Fruit fly (Drosophila melanogaster) whole organism, embryonic: ENCODE data around the gene mof.

ENCODE experiments used
- Abd-B ChIP-seq: fragments of 200-800 bp; sonication (Bioruptor generic); optimal IDR thresholded peaks from 2 replicates; lab custom pipeline; 2018; ENCODE audit warnings: missing biosample characterization, mild to moderate bottlenecking, missing genetic modification characterization, moderate library complexity
- Antp ChIP-seq: fragments of 200-800 bp; sonication (Bioruptor generic); optimal IDR thresholded peaks from 3 replicates; lab custom pipeline; 2016; ENCODE audit warnings: missing biosample characterization, missing genetic modification characterization
- B-H2 ChIP-seq: fragments of 200-800 bp; sonication (Bioruptor generic); optimal IDR thresholded peaks from 2 replicates; lab custom pipeline; 2018; ENCODE audit warnings: missing biosample characterization, mild to moderate bottlenecking, missing genetic modification characterization
- Bdp1 ChIP-seq: fragments of 200-800 bp; sonication (Bioruptor generic); optimal IDR thresholded peaks from 3 replicates; lab custom pipeline; 2016; ENCODE audit warnings: missing biosample characterization, missing genetic modification characterization
- CG1024 ChIP-seq: fragments of 200-800 bp; sonication (Bioruptor generic); IDR thresholded peaks from 2 replicates; pipeline ENCODE4 v1.3.6; 2022; ENCODE audit warnings: missing biosample characterization, missing genetic modification characterization
- CG11247 ChIP-seq: fragments of 200-800 bp; sonication (Bioruptor generic); IDR thresholded peaks from 2 replicates; pipeline ENCODE4 v1.3.6; 2022; ENCODE audit warnings: missing biosample characterization, missing genetic modification characterization
- CG11456 ChIP-seq: fragments of 200-800 bp; sonication (Bioruptor generic); IDR thresholded peaks from 3 replicates; pipeline ENCODE4 v1.3.6; 2022; ENCODE audit warnings: missing biosample characterization, missing genetic modification characterization
- CG12071 ChIP-seq: fragments of 200-800 bp; sonication (Bioruptor generic); optimal IDR thresholded peaks from 3 replicates; lab custom pipeline; 2018; ENCODE audit warnings: missing biosample characterization, mild to moderate bottlenecking, missing genetic modification characterization
- CG12659 ChIP-seq: fragments of 200-800 bp; sonication (Bioruptor generic); optimal IDR thresholded peaks from 3 replicates; lab custom pipeline; 2017; ENCODE audit warnings: mild to moderate bottlenecking, missing biosample characterization, missing genetic modification reagents, missing genetic modification characterization
- CG12942 ChIP-seq: fragments of 200-800 bp; sonication (Bioruptor generic); optimal IDR thresholded peaks from 3 replicates; lab custom pipeline; 2016; ENCODE audit warnings: missing biosample characterization, missing genetic modification characterization
- CG13287 ChIP-seq: fragments of 200-800 bp; sonication (Bioruptor generic); IDR thresholded peaks from 2 replicates; pipeline ENCODE4 v1.3.6; 2022; ENCODE audit warnings: missing biosample characterization, missing genetic modification characterization; ENCODE audit not compliant: partially characterized antibody
- CG13624 ChIP-seq: fragments of 200-800 bp; sonication (Bioruptor generic); optimal IDR thresholded peaks from 2 replicates; lab custom pipeline; 2016; ENCODE audit warnings: missing biosample characterization, missing genetic modification characterization
- CG16815 ChIP-seq: fragments of 200-800 bp; sonication (Bioruptor generic); optimal IDR thresholded peaks from 3 replicates; lab custom pipeline; 2017; ENCODE audit warnings: missing biosample characterization, mild to moderate bottlenecking, missing genetic modification characterization
- CG18262 ChIP-seq: fragments of 200-800 bp; optimal IDR thresholded peaks from 3 replicates; lab custom pipeline; 2019; ENCODE audit warnings: missing biosample characterization, mild to moderate bottlenecking, missing genetic modification characterization, moderate library complexity
- CG31365 ChIP-seq: fragments of 200-800 bp; sonication (Bioruptor generic); optimal IDR thresholded peaks from 2 replicates; lab custom pipeline; 2018; ENCODE audit warnings: missing biosample characterization, mild to moderate bottlenecking, missing genetic modification characterization
- CG32772 ChIP-seq: fragments of 200-800 bp; sonication (Bioruptor generic); IDR thresholded peaks from 2 replicates; pipeline ENCODE4 v1.3.6; 2022; ENCODE audit warnings: missing biosample characterization, missing genetic modification characterization
- CG33557 ChIP-seq: fragments of 200-800 bp; sonication (Bioruptor generic); optimal IDR thresholded peaks from 2 replicates; lab custom pipeline; 2019; ENCODE audit warnings: missing biosample characterization, mild to moderate bottlenecking, missing genetic modification characterization, moderate library complexity
- CG3847 ChIP-seq: fragments of 200-800 bp; sonication (Bioruptor generic); IDR thresholded peaks from 2 replicates; pipeline ENCODE4 v1.3.6; 2022; ENCODE audit warnings: missing biosample characterization, missing genetic modification characterization
- CG6254 ChIP-seq: fragments of 200-800 bp; sonication (Bioruptor generic); optimal IDR thresholded peaks from 3 replicates; lab custom pipeline; 2017; ENCODE audit warnings: mild to moderate bottlenecking, missing biosample characterization, missing genetic modification reagents, missing genetic modification characterization
- CG6689 ChIP-seq: fragments of 200-800 bp; sonication (Bioruptor generic); IDR thresholded peaks from 2 replicates; pipeline ENCODE4 v1.3.6; 2022; ENCODE audit warnings: missing biosample characterization, missing genetic modification characterization
- CG6765 ChIP-seq: fragments of 200-800 bp; sonication (Bioruptor generic); optimal IDR thresholded peaks from 3 replicates; lab custom pipeline; 2017; ENCODE audit warnings: missing biosample characterization, mild to moderate bottlenecking, missing genetic modification characterization
- CG7987 ChIP-seq: fragments of 200-800 bp; sonication (Bioruptor generic); optimal IDR thresholded peaks from 2 replicates; lab custom pipeline; 2018; ENCODE audit warnings: missing biosample characterization, mild to moderate bottlenecking, missing genetic modification characterization, moderate library complexity
- CG8089 ChIP-seq: fragments of 200-800 bp; sonication (Bioruptor generic); optimal IDR thresholded peaks from 3 replicates; lab custom pipeline; 2016; ENCODE audit warnings: missing biosample characterization, missing genetic modification characterization
- CG9727 ChIP-seq: fragments of 200-800 bp; sonication (Bioruptor generic); optimal IDR thresholded peaks from 3 replicates; lab custom pipeline; 2017; ENCODE audit warnings: missing biosample characterization, mild to moderate bottlenecking, missing genetic modification characterization
- CG9876 ChIP-seq: fragments of 200-800 bp; sonication (Bioruptor generic); optimal IDR thresholded peaks from 2 replicates; lab custom pipeline; 2016; ENCODE audit warnings: missing biosample characterization, missing genetic modification characterization
- Dfd ChIP-seq, 2 experiments: fragments of >200 bp; optimal IDR thresholded peaks; 2 replicates each; lab custom pipeline; 2017; ENCODE audit warnings: missing biosample characterization in 2 of 2, missing genetic modification characterization in 2 of 2
- Hr78 ChIP-seq, 2 experiments: fragments of 200-800 bp in 1 of 2; fragments of >200 bp in 1 of 2; sonication (Bioruptor generic) in 1 of 2; optimal IDR thresholded peaks; 2 replicates each; lab custom pipeline; 2017 to 2019; ENCODE audit warnings: missing biosample characterization in 2 of 2, missing genetic modification characterization in 2 of 2, mild to moderate bottlenecking in 1 of 2, moderate library complexity in 1 of 2
- MBD-R2 ChIP-seq: fragments of 200-800 bp; sonication (Bioruptor generic); IDR thresholded peaks from 2 replicates; pipeline ENCODE4 v1.3.6; 2022; ENCODE audit warnings: missing biosample characterization, missing genetic modification characterization
- Rfx ChIP-seq: fragments of 200-800 bp; sonication (Bioruptor generic); IDR thresholded peaks from 2 replicates; pipeline ENCODE4 v1.3.6; 2022; ENCODE audit warnings: missing biosample characterization, missing genetic modification characterization
- Rx ChIP-seq: fragments of 200-800 bp; sonication (Bioruptor generic); IDR thresholded peaks from 2 replicates; pipeline ENCODE4 v1.3.6; 2022; ENCODE audit warnings: missing biosample characterization, missing genetic modification characterization
- Scr ChIP-seq: fragments of 200-800 bp; sonication (Bioruptor generic); IDR thresholded peaks from 2 replicates; pipeline ENCODE4 v1.3.6; 2022; ENCODE audit warnings: missing biosample characterization, missing genetic modification characterization; ENCODE audit not compliant: partially characterized antibody
- Trl ChIP-seq, 3 experiments: fragments of >200 bp in 2 of 3; fragments of 200-800 bp in 1 of 3; sonication (Bioruptor generic) in 1 of 3; optimal IDR thresholded peaks; 2 replicates in 1 of 3; 3 replicates in 2 of 3; lab custom pipeline; 2016 to 2017; ENCODE audit warnings: missing biosample characterization in 1 of 3, missing genetic modification characterization in 1 of 3
- al ChIP-seq: fragments of 200-800 bp; sonication (Bioruptor generic); IDR thresholded peaks from 2 replicates; pipeline ENCODE4 v1.3.6; 2022; ENCODE audit warnings: missing biosample characterization, missing genetic modification characterization
- aop ChIP-seq: fragments of 200-800 bp; sonication (Bioruptor generic); IDR thresholded peaks from 2 replicates; pipeline ENCODE4 v1.3.6; 2022; ENCODE audit warnings: missing biosample characterization, missing genetic modification characterization
- ash1 ChIP-seq: fragments of 200-800 bp; sonication (Bioruptor generic); optimal IDR thresholded peaks from 2 replicates; lab custom pipeline; 2018; ENCODE audit warnings: missing biosample characterization, mild to moderate bottlenecking, missing genetic modification characterization
- bbx ChIP-seq: fragments of 200-800 bp; sonication (Bioruptor generic); IDR thresholded peaks from 2 replicates; pipeline ENCODE4 v1.3.6; 2022; ENCODE audit warnings: missing biosample characterization, missing genetic modification characterization; ENCODE audit not compliant: partially characterized antibody
- caup ChIP-seq: fragments of 200-800 bp; sonication (Bioruptor generic); optimal IDR thresholded peaks from 3 replicates; lab custom pipeline; 2017; ENCODE audit warnings: missing biosample characterization, mild to moderate bottlenecking, missing genetic modification characterization, moderate library complexity; ENCODE audit not compliant: severe bottlenecking
- dm ChIP-seq: fragments of 200-800 bp; sonication (Bioruptor generic); optimal IDR thresholded peaks from 3 replicates; lab custom pipeline; 2016; ENCODE audit warnings: missing biosample characterization, missing genetic modification characterization
- gem ChIP-seq: fragments of 200-800 bp; sonication (Bioruptor generic); optimal IDR thresholded peaks from 2 replicates; lab custom pipeline; 2019; ENCODE audit warnings: missing biosample characterization, mild to moderate bottlenecking, missing genetic modification characterization, moderate library complexity
- hbn ChIP-seq: fragments of 200-800 bp; sonication (Bioruptor generic); IDR thresholded peaks from 2 replicates; pipeline ENCODE4 v1.3.6; 2022; ENCODE audit warnings: missing biosample characterization, missing genetic modification characterization; ENCODE audit not compliant: partially characterized antibody
- nom ChIP-seq: fragments of 200-800 bp; sonication (Bioruptor generic); optimal IDR thresholded peaks from 2 replicates; lab custom pipeline; 2017; ENCODE audit warnings: missing biosample characterization, missing genetic modification characterization, mild to moderate bottlenecking, moderate library complexity, missing genetic modification reagents
- row ChIP-seq: fragments of 200-800 bp; sonication (Bioruptor generic); IDR thresholded peaks from 3 replicates; pipeline ENCODE4 v1.3.6; 2022; ENCODE audit warnings: missing biosample characterization, missing genetic modification characterization
- salm ChIP-seq: fragments of 200-800 bp; sonication (Bioruptor generic); optimal IDR thresholded peaks from 2 replicates; lab custom pipeline; 2018; ENCODE audit warnings: missing biosample characterization, mild to moderate bottlenecking, missing genetic modification characterization
- sima ChIP-seq: fragments of 200-800 bp; sonication (Bioruptor generic); optimal IDR thresholded peaks from 2 replicates; lab custom pipeline; 2016; ENCODE audit warnings: missing biosample characterization, missing genetic modification characterization
- vfl ChIP-seq: fragments of 200-800 bp; sonication (Bioruptor generic); optimal IDR thresholded peaks from 2 replicates; lab custom pipeline; 2016; ENCODE audit warnings: missing biosample characterization, missing genetic modification characterization

mof gene

dm6 chrX:5916494-5917309 lies 40.0 kb upstream of the mof start, which contains the start of the genes Shmt and CG3726 (continued):
- TF ChIP-seq Hr78 (GFP tag; optimal IDR thresholded peaks at IDR 0.05; lab: Kevin White, UChicago) (peak in 1 of 2 experiments; percentile 98), nom (GFP tag; lab: Kevin White, UChicago) (peak; percentile 57), CG9876 (GFP tag; lab: Kevin White, UChicago) (no peak), CG11247 (GFP tag; lab: Robert Waterston, UW) (no peak), CG33557 (GFP tag; lab: Kevin White, UChicago) (no peak), CG3847 (GFP tag; lab: Robert Waterston, UW) (peak; percentile 41; the same call in 1 of the 2 replicates), caup (GFP tag; lab: Kevin White, UChicago) (peak; percentile 9), CG16815 (no peak)
- TF ChIP-seq, all 482 proteins: peak for 59

dm6 chrX:5915752-5916493 lies 39.3 kb upstream of the mof start:
- no peak for TF ChIP-seq CG12659 (GFP tag; lab: Kevin White, UChicago)
- TF ChIP-seq CG12942 (GFP tag; lab: Kevin White, UChicago), result no peak
- no peak for TF ChIP-seq CG1024
- no peak for TF ChIP-seq Trl (optimal IDR thresholded peaks at IDR 0.05; lab: Kevin White, UChicago)
- TF ChIP-seq Trl (GFP tag; optimal IDR thresholded peaks at IDR 0.05; lab: Kevin White, UChicago), result no peak
- TF ChIP-seq CG18262 (tag; lab: Kevin White, UChicago), result no peak
- no peak for TF ChIP-seq CG12071 (GFP tag; lab: Kevin White, UChicago)
- 0 out of 2 replicates have a peak, but pooled peaks have one; percentile 21 for TF ChIP-seq Scr (GFP tag; lab: Robert Waterston, UW)
- TF ChIP-seq gem, result no peak
- TF ChIP-seq salm, result no peak
- no peak for TF ChIP-seq Rfx (GFP tag; lab: Robert Waterston, UW)
- TF ChIP-seq CG8089 (GFP tag; lab: Kevin White, UChicago), result peak; percentile 7
- TF ChIP-seq sima, result no peak
- TF ChIP-seq CG6689 (GFP tag; lab: Robert Waterston, UW), result no peak
- no peak for TF ChIP-seq CG13624 (GFP tag; lab: Kevin White, UChicago)
- TF ChIP-seq CG9727, result no peak
- TF ChIP-seq Bdp1 (GFP tag; lab: Kevin White, UChicago), result no peak
- no peak for TF ChIP-seq MBD-R2
- TF ChIP-seq B-H2 (GFP tag; lab: Kevin White, UChicago), result no peak
- no peak; the same call in 2 of the 3 replicates for TF ChIP-seq row (GFP tag; lab: Robert Waterston, UW)
- no peak for TF ChIP-seq Rx
- peak; percentile 41 for TF ChIP-seq CG13287
- TF ChIP-seq al (GFP tag; lab: Robert Waterston, UW), result no peak
- TF ChIP-seq vfl (GFP tag; lab: Kevin White, UChicago), result no peak
- TF ChIP-seq aop (GFP tag; lab: Robert Waterston, UW), result no peak
- no peak for TF ChIP-seq CG6254 (GFP tag; lab: Kevin White, UChicago)
- no peak for TF ChIP-seq CG7987 (GFP tag; lab: Kevin White, UChicago)
- TF ChIP-seq CG6765 (GFP tag; lab: Kevin White, UChicago), result no peak
- TF ChIP-seq hbn (GFP tag; lab: Robert Waterston, UW), result no peak
- peak; percentile 47; the same call in 1 of the 2 replicates for TF ChIP-seq bbx (GFP tag; lab: Robert Waterston, UW)
- TF ChIP-seq Dfd (GFP tag; optimal IDR thresholded peaks at IDR 0.05; lab: Kevin White, UChicago), result no peak
- TF ChIP-seq CG31365 (tag; lab: Kevin White, UChicago), result no peak
- no peak for TF ChIP-seq CG32772 (GFP tag; lab: Robert Waterston, UW)
- no peak for TF ChIP-seq Abd-B
- no peak for TF ChIP-seq dm (GFP tag; lab: Kevin White, UChicago)
- no peak for TF ChIP-seq CG11456 (GFP tag; lab: Robert Waterston, UW)
- no peak for TF ChIP-seq Antp (GFP tag; lab: Kevin White, UChicago)
- no peak for TF ChIP-seq ash1 (GFP tag; lab: Kevin White, UChicago)
